Worm (Caenorhabditis elegans) whole organism, L1 larva: ENCODE results near the gene ttr-53.
A peak's percentile ranks its signal among the peaks of the same experiment; 100 is the strongest.

Experiments used
- F16B12.6 ChIP-seq: fragments of 150-350 bp; optimal IDR thresholded peaks from 2 replicates; lab custom pipeline; 2014; ENCODE audit warnings: missing biosample characterization, missing genetic modification characterization
- ceh-90 ChIP-seq: sonication (generic microtip); optimal IDR thresholded peaks from 2 replicates; lab custom pipeline; 2016; ENCODE audit warnings: missing genetic modification characterization, missing compliant biosample characterization
- egl-13 ChIP-seq: sonication (generic microtip); optimal IDR thresholded peaks from 2 replicates; lab custom pipeline; 2016; ENCODE audit warnings: missing genotype, missing genetic modification reagents, missing genetic modification characterization, missing compliant biosample characterization
- egl-27 ChIP-seq, 2 experiments: fragments of 150-350 bp in 1 of 2; sonication (generic microtip); optimal IDR thresholded peaks; 3 replicates each; lab custom pipeline; 2017 to 2018; ENCODE audit warnings: missing biosample characterization in 2 of 2, missing genetic modification characterization in 2 of 2, missing genetic modification reagents in 2 of 2
- lin-14 ChIP-seq: fragments of 200-800 bp; sonication (Bioruptor generic); optimal IDR thresholded peaks from 2 replicates; lab custom pipeline; 2018; ENCODE audit warnings: mild to moderate bottlenecking, missing genetic modification characterization, moderate library complexity, missing compliant biosample characterization
- rnt-1 ChIP-seq: sonication (generic microtip); optimal IDR thresholded peaks from 2 replicates; lab custom pipeline; 2016; ENCODE audit warnings: mild to moderate bottlenecking, missing genetic modification characterization, moderate library complexity, missing compliant biosample characterization
- skn-1 ChIP-seq: fragments of 150-350 bp; optimal IDR thresholded peaks from 2 replicates; lab custom pipeline; 2014; ENCODE audit warnings: missing biosample characterization, missing genetic modification characterization

- TF ChIP-seq egl-13 (tag; lab: Kevin White, UChicago) (no peak), lin-14 (GFP tag; lab: Kevin White, UChicago) (peak; percentile 64), F16B12.6 (tag; lab: Kevin White, UChicago) (no peak), ceh-90 (tag; lab: Kevin White, UChicago) (no peak), egl-27 (tag; optimal IDR thresholded peaks at IDR 0.05; lab: Kevin White, UChicago) (no peak), rnt-1 (tag; lab: Kevin White, UChicago) (no peak), skn-1 (tag; lab: Kevin White, UChicago) (no peak)
Observed at ce11 chrIV:10150552-10151004, 7.3 kb upstream of the ttr-53 start, which contains the start of gene tsp-12.
